Worm (Caenorhabditis elegans): Measurements from ENCODE around the gene col-36.

Gene col-36

DNA sequence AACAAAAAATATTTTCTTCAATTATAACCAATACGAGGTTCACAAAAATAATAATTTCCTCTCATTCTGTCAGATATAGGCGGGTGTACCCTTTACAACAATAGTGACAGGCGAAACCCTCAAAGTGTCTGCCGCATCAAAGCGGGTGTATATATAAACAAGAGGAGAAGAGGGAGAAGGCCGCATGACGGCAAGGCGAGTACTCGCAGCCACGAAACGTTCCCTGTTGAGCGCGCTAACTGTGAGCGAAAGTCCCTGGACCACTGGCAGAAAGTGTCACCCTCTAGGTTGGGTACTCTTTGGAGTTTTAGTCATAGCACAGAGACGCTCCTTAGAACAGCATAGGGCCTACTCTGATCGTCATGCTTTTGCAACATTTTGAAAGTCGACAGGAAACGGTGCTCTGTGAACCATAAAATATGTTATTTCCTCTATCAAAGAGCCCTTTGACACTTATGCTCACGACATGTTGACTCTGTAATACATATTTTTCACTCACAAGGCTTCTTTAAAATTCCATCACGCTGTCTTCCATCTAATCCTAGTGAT lies 31.5 kb upstream of the col-36 start, which contains the start of gene pcrg-1:
pcrg-1 (plus strand) TSS at position 499 of the 549 bp plus-strand sequence.
- no peak for TF ChIP-seq ceh-62 (tag; optimal IDR thresholded peaks at IDR 0.05)
- TF ChIP-seq fkh-10 (GFP tag; optimal IDR thresholded peaks at IDR 0.05): no peak
- peak; percentile 78; the same call in 1 of the 2 replicates for TF ChIP-seq dmd-9 (GFP tag; IDR thresholded peaks at IDR 0.05)
- TF ChIP-seq F10B5.3 (tag; optimal IDR thresholded peaks at IDR 0.05): peak; percentile 72
- peak; percentile 82 for TF ChIP-seq Y5F2A.4 (GFP tag; optimal IDR thresholded peaks at IDR 0.05)
- peak; percentile 83 for TF ChIP-seq tra-1 (GFP tag; IDR thresholded peaks at IDR 0.05)
- peak; percentile 47 for TF ChIP-seq unc-130 (GFP tag; optimal IDR thresholded peaks at IDR 0.05)
- peak; percentile 95 for TF ChIP-seq snpc-4 (tag; optimal IDR thresholded peaks at IDR 0.05)
- TF ChIP-seq spr-1 (tag; optimal IDR thresholded peaks at IDR 0.05): peak; percentile 80
- peak; percentile 80 for TF ChIP-seq mdt-29 (GFP tag; IDR thresholded peaks at IDR 0.05)
- TF ChIP-seq ceh-32 (tag; optimal IDR thresholded peaks at IDR 0.05; ENCODE audit: poor library complexity): no peak
- peak; percentile 89 for TF ChIP-seq pha-4 (GFP tag; IDR thresholded peaks at IDR 0.05)
- TF ChIP-seq pha-4 (tag; optimal IDR thresholded peaks at IDR 0.05): peak; percentile 42
- TF ChIP-seq vab-7 (GFP tag; IDR thresholded peaks at IDR 0.05): peak; percentile 93
- TF ChIP-seq lin-29 (GFP tag; IDR thresholded peaks at IDR 0.05): peak; percentile 79
- TF ChIP-seq nhr-10 (tag; optimal IDR thresholded peaks at IDR 0.05): no peak
- peak; percentile 74 for TF ChIP-seq hlh-11 (tag; optimal IDR thresholded peaks at IDR 0.05)
- peak; percentile 91 for TF ChIP-seq T26A8.4 (GFP tag; IDR thresholded peaks at IDR 0.05)
- no peak for TF ChIP-seq lin-15B (tag; optimal IDR thresholded peaks at IDR 0.05)
- TF ChIP-seq zfp-2 (tag; optimal IDR thresholded peaks at IDR 0.05): no peak
- no peak for TF ChIP-seq jun-1 (tag; optimal IDR thresholded peaks at IDR 0.05)
- peak; percentile 90; the same call in 1 of the 2 replicates for TF ChIP-seq D1046.2 (GFP tag; IDR thresholded peaks at IDR 0.05)
- TF ChIP-seq dpl-1 (GFP tag; optimal IDR thresholded peaks at IDR 0.05): peak; percentile 50
- no peak for TF ChIP-seq ztf-11 (tag; optimal IDR thresholded peaks at IDR 0.05)
- peak; percentile 97 for TF ChIP-seq hmg-1.1 (GFP tag; IDR thresholded peaks at IDR 0.05)
- no peak for TF ChIP-seq lin-39 (tag; optimal IDR thresholded peaks at IDR 0.05)
- TF ChIP-seq zip-2 (tag; optimal IDR thresholded peaks at IDR 0.05): peak; percentile 35
- peak; percentile 81 to 87 for TF ChIP-seq daf-16 (GFP tag; optimal IDR thresholded peaks at IDR 0.05)
- TF ChIP-seq daf-16 (tag; optimal IDR thresholded peaks at IDR 0.05): peak; percentile 60
- TF ChIP-seq nhr-25 (tag; optimal IDR thresholded peaks at IDR 0.05; ENCODE audit: borderline replicate concordance, insufficient read depth): peak; percentile 69
- TF ChIP-seq mes-2 (tag; optimal IDR thresholded peaks at IDR 0.05; ENCODE audit: poor library complexity, severe bottlenecking): peak; percentile 73
- peak; percentile 93 for TF ChIP-seq arid-1 (GFP tag; conservative IDR thresholded peaks at IDR 0.05)
- TF ChIP-seq mxl-3 (GFP tag; optimal IDR thresholded peaks at IDR 0.05): peak; percentile 85
- no peak for TF ChIP-seq unc-39 (tag; optimal IDR thresholded peaks at IDR 0.05)
- TF ChIP-seq ztf-7 (tag; optimal IDR thresholded peaks at IDR 0.05): peak; percentile 57
- peak; percentile 59 for TF ChIP-seq spr-3 (GFP tag; optimal IDR thresholded peaks at IDR 0.05)
- TF ChIP-seq tag-97 (GFP tag; IDR thresholded peaks at IDR 0.05): no peak
- TF ChIP-seq lin-38 (GFP tag; IDR thresholded peaks at IDR 0.05): peak; percentile 84
- TF ChIP-seq nhr-28 (tag; optimal IDR thresholded peaks at IDR 0.05): no peak
- no peak for TF ChIP-seq ces-1 (GFP tag; optimal IDR thresholded peaks at IDR 0.05)
- no peak for TF ChIP-seq duxl-1 (tag; optimal IDR thresholded peaks at IDR 0.05; ENCODE audit: poor library complexity)
- TF ChIP-seq ZK337.2 (GFP tag; IDR thresholded peaks at IDR 0.05): peak; percentile 21
- TF ChIP-seq sdz-12 (GFP tag; optimal IDR thresholded peaks at IDR 0.05): no peak
- TF ChIP-seq snpc-1.2 (GFP tag; IDR thresholded peaks at IDR 0.05): peak; percentile 86
- TF ChIP-seq F44E2.7 (GFP tag; IDR thresholded peaks at IDR 0.05): peak; percentile 55; the same call in 1 of the 2 replicates
- peak; percentile 29 for TF ChIP-seq F37D6.2 (tag; optimal IDR thresholded peaks at IDR 0.05)
- peak in 1 of 2 experiments; percentile 81 for TF ChIP-seq unc-62 (GFP tag; optimal IDR thresholded peaks at IDR 0.05 in 1 of 2)
- no peak for TF ChIP-seq unc-62 (tag; optimal IDR thresholded peaks at IDR 0.05)
- TF ChIP-seq lin-1 (GFP tag; IDR thresholded peaks at IDR 0.05): peak; percentile 66
- TF ChIP-seq lsy-2 (tag; optimal IDR thresholded peaks at IDR 0.05): peak in 1 of 2 experiments; percentile 69
- TF ChIP-seq ZK546.5 (tag; optimal IDR thresholded peaks at IDR 0.05): no peak
